Worm (Caenorhabditis elegans) whole organism, L3 larva: Measurements from ENCODE around the gene Y40B10A.9.

Source experiments
- ZK546.5 ChIP-seq: sonication (generic microtip); optimal IDR thresholded peaks from 2 replicates; lab custom pipeline; 2017; ENCODE audit warnings: missing biosample characterization, missing genetic modification characterization
- ama-1 ChIP-seq: fragments of 150-350 bp; optimal IDR thresholded peaks from 2 replicates; lab custom pipeline; 2018
- egl-27 ChIP-seq: sonication (generic microtip); optimal IDR thresholded peaks from 4 replicates; lab custom pipeline; 2017; ENCODE audit warnings: missing biosample characterization, missing genetic modification reagents, missing genetic modification characterization
- jun-1 ChIP-seq: fragments of 150-350 bp; optimal IDR thresholded peaks from 2 replicates; lab custom pipeline; 2014; ENCODE audit warnings: missing biosample characterization, missing genetic modification reagents, missing genetic modification characterization
- lin-39 ChIP-seq: fragments of 150-350 bp; optimal IDR thresholded peaks from 2 replicates; lab custom pipeline; 2018; ENCODE audit warnings: missing biosample characterization, missing genetic modification reagents, missing genetic modification characterization
- sea-2 ChIP-seq: fragments of 150-350 bp; sonication (generic microtip); optimal IDR thresholded peaks from 4 replicates; lab custom pipeline; 2014; ENCODE audit warnings: missing biosample characterization, missing genetic modification reagents, missing genetic modification characterization

- TF ChIP-seq jun-1 (tag; lab: Kevin White, UChicago) = no peak
- no peak for TF ChIP-seq ZK546.5 (tag; lab: Kevin White, UChicago)
- TF ChIP-seq egl-27 (tag; lab: Kevin White, UChicago) = no peak
- no peak for TF ChIP-seq ama-1 (lab: Kevin White, UChicago)
- no peak for TF ChIP-seq sea-2 (GFP tag; lab: Kevin White, UChicago)
- TF ChIP-seq lin-39 (tag; lab: Kevin White, UChicago) = no peak
Measured at ce11 chrV:2051507-2051906, 21.2 kb downstream of the Y40B10A.9 start, which contains the start of gene Y40B10A.11.
